Worm (Caenorhabditis elegans) whole organism, L2 larva: ENCODE results near the gene F13B6.2.
A peak's percentile ranks its signal among the peaks of the same experiment; 100 is the strongest.

Source experiments
- C34F6.9 ChIP-seq: fragments of 150-350 bp; optimal IDR thresholded peaks from 2 replicates; lab custom pipeline; 2014; ENCODE audit warnings: missing biosample characterization, missing genetic modification characterization
- F13H6.1 ChIP-seq: sonication (generic microtip); optimal IDR thresholded peaks from 2 replicates; lab custom pipeline; 2016; ENCODE audit warnings: missing genetic modification characterization, missing compliant biosample characterization
- Y55F3AM.14 ChIP-seq: fragments of 200-800 bp; sonication (Bioruptor generic); optimal IDR thresholded peaks from 2 replicates; lab custom pipeline; 2018; ENCODE audit warnings: mild to moderate bottlenecking, missing genetic modification characterization, missing compliant biosample characterization
- ZK546.5 ChIP-seq: sonication (generic microtip); optimal IDR thresholded peaks from 2 replicates; lab custom pipeline; 2017; ENCODE audit warnings: missing biosample characterization, missing genetic modification characterization
- alr-1 ChIP-seq: fragments of 150-350 bp; optimal IDR thresholded peaks from 2 replicates; lab custom pipeline; 2014; ENCODE audit warnings: missing biosample characterization, missing genetic modification characterization
- aly-2 ChIP-seq: fragments of 150-350 bp; optimal IDR thresholded peaks from 2 replicates; lab custom pipeline; 2014; ENCODE audit warnings: missing biosample characterization, missing genetic modification characterization
- ama-1 ChIP-seq: fragments of 150-350 bp; optimal IDR thresholded peaks from 2 replicates; lab custom pipeline; 2018; ENCODE audit warnings: inconsistent platforms
- blmp-1 ChIP-seq: sonication (generic microtip); optimal IDR thresholded peaks from 2 replicates; lab custom pipeline; 2017; ENCODE audit warnings: missing genetic modification characterization, mild to moderate bottlenecking, missing compliant biosample characterization, antibody characterized with exemption, moderate library complexity; ENCODE audit not compliant: insufficient read depth
- ceh-16 ChIP-seq: fragments of 150-350 bp; optimal IDR thresholded peaks from 2 replicates; lab custom pipeline; 2014; ENCODE audit warnings: missing biosample characterization, missing genetic modification characterization
- ceh-82 ChIP-seq: fragments of 150-350 bp; optimal IDR thresholded peaks from 2 replicates; lab custom pipeline; 2014; ENCODE audit warnings: missing biosample characterization, missing genetic modification characterization
- crh-2 ChIP-seq: sonication (generic microtip); optimal IDR thresholded peaks from 2 replicates; lab custom pipeline; 2017; ENCODE audit warnings: missing biosample characterization, missing genetic modification characterization
- dmd-4 ChIP-seq: sonication (generic microtip); optimal IDR thresholded peaks from 2 replicates; lab custom pipeline; 2017; ENCODE audit warnings: missing biosample characterization, missing genetic modification characterization
- egl-27 ChIP-seq: sonication (generic microtip); optimal IDR thresholded peaks from 3 replicates; lab custom pipeline; 2017; ENCODE audit warnings: missing biosample characterization, missing genetic modification reagents, missing genetic modification characterization
- elt-3 ChIP-seq: sonication (generic microtip); optimal IDR thresholded peaks from 2 replicates; lab custom pipeline; 2017; ENCODE audit warnings: missing biosample characterization, missing genetic modification characterization
- fos-1 ChIP-seq: fragments of 150-350 bp; optimal IDR thresholded peaks from 2 replicates; lab custom pipeline; 2014; ENCODE audit warnings: missing biosample characterization, missing genetic modification characterization
- gmeb-1 ChIP-seq: fragments of 150-350 bp; optimal IDR thresholded peaks from 2 replicates; lab custom pipeline; 2014; ENCODE audit warnings: missing biosample characterization, missing genetic modification characterization
- lin-11 ChIP-seq: fragments of 150-350 bp; sonication (generic microtip); optimal IDR thresholded peaks from 2 replicates; lab custom pipeline; 2014; ENCODE audit warnings: missing biosample characterization, missing genetic modification characterization, inconsistent platforms, mixed read lengths
- lin-13 ChIP-seq: fragments of 150-350 bp; optimal IDR thresholded peaks from 2 replicates; lab custom pipeline; 2014; ENCODE audit warnings: missing biosample characterization, missing genetic modification reagents, missing genetic modification characterization
- lin-39 ChIP-seq: fragments of 150-350 bp; optimal IDR thresholded peaks from 2 replicates; lab custom pipeline; 2014; ENCODE audit warnings: missing biosample characterization, missing genetic modification reagents, missing genetic modification characterization
- lsy-2 ChIP-seq, 2 experiments: fragments of 150-350 bp in 1 of 2; sonication (generic microtip) in 1 of 2; optimal IDR thresholded peaks; 2 replicates each; lab custom pipeline; 2014 to 2017; ENCODE audit warnings: missing biosample characterization in 2 of 2, missing genetic modification characterization in 2 of 2
- mab-5 ChIP-seq: fragments of 150-350 bp; optimal IDR thresholded peaks from 2 replicates; lab custom pipeline; 2014; ENCODE audit warnings: missing biosample characterization, missing genetic modification characterization
- mdl-1 ChIP-seq, 2 experiments: fragments of 150-350 bp in 1 of 2; sonication (generic microtip) in 1 of 2; optimal IDR thresholded peaks; 2 replicates each; lab custom pipeline; 2017; ENCODE audit warnings: missing biosample characterization in 2 of 2, missing genetic modification characterization in 2 of 2
- nhr-10 ChIP-seq: sonication (generic microtip); optimal IDR thresholded peaks from 2 replicates; lab custom pipeline; 2017; ENCODE audit warnings: missing biosample characterization, missing genetic modification characterization
- nhr-11 ChIP-seq: fragments of 150-350 bp; optimal IDR thresholded peaks from 2 replicates; lab custom pipeline; 2014; ENCODE audit warnings: missing biosample characterization, missing genetic modification characterization
- nhr-12 ChIP-seq: fragments of 150-350 bp; optimal IDR thresholded peaks from 2 replicates; lab custom pipeline; 2014; ENCODE audit warnings: missing biosample characterization, missing genetic modification characterization
- nhr-129 ChIP-seq: fragments of 150-350 bp; optimal IDR thresholded peaks from 2 replicates; lab custom pipeline; 2014; ENCODE audit warnings: missing biosample characterization, missing genetic modification characterization
- nhr-21 ChIP-seq: fragments of 150-350 bp; optimal IDR thresholded peaks from 2 replicates; lab custom pipeline; 2014; ENCODE audit warnings: missing biosample characterization, missing genetic modification characterization
- nhr-23 ChIP-seq: fragments of 150-350 bp; optimal IDR thresholded peaks from 2 replicates; lab custom pipeline; 2014; ENCODE audit warnings: missing biosample characterization, missing genetic modification reagents, missing genetic modification characterization
- nhr-237 ChIP-seq: fragments of 150-350 bp; optimal IDR thresholded peaks from 2 replicates; lab custom pipeline; 2014; ENCODE audit warnings: missing biosample characterization, missing genetic modification characterization
- nhr-25 ChIP-seq: fragments of 150-350 bp; sonication (generic microtip); optimal IDR thresholded peaks from 3 replicates; lab custom pipeline; 2014; ENCODE audit warnings: missing biosample characterization, missing genetic modification characterization
- nhr-6 ChIP-seq: fragments of 150-350 bp; optimal IDR thresholded peaks from 2 replicates; lab custom pipeline; 2014; ENCODE audit warnings: missing biosample characterization, missing genetic modification characterization
- peb-1 ChIP-seq: fragments of 150-350 bp; optimal IDR thresholded peaks from 2 replicates; lab custom pipeline; 2014; ENCODE audit warnings: missing biosample characterization, missing genetic modification characterization
- sem-4 ChIP-seq: fragments of 150-350 bp; optimal IDR thresholded peaks from 2 replicates; lab custom pipeline; 2014; ENCODE audit warnings: missing biosample characterization, missing genetic modification reagents, missing genetic modification characterization
- skn-1 ChIP-seq: sonication (generic microtip); optimal IDR thresholded peaks from 2 replicates; lab custom pipeline; 2017; ENCODE audit warnings: missing biosample characterization, missing genetic modification characterization
- sma-3 ChIP-seq: sonication (generic microtip); optimal IDR thresholded peaks from 2 replicates; lab custom pipeline; 2016; ENCODE audit warnings: missing genetic modification reagents, missing genetic modification characterization, missing compliant biosample characterization
- sma-9 ChIP-seq, 2 experiments: fragments of 150-350 bp in 1 of 2; sonication (generic microtip) in 1 of 2; optimal IDR thresholded peaks; 2 replicates each; lab custom pipeline; 2014 to 2016; ENCODE audit warnings: missing genetic modification characterization in 2 of 2, mild to moderate bottlenecking in 1 of 2, missing biosample characterization in 1 of 2, missing compliant biosample characterization in 1 of 2, missing genetic modification reagents in 1 of 2, moderate library complexity in 1 of 2
- snpc-4 ChIP-seq: fragments of 150-350 bp; optimal IDR thresholded peaks from 2 replicates; lab custom pipeline; 2014; ENCODE audit warnings: missing biosample characterization, missing genetic modification characterization
- unc-55 ChIP-seq: fragments of 150-350 bp; sonication (generic microtip); optimal IDR thresholded peaks from 3 replicates; lab custom pipeline; 2014; ENCODE audit warnings: missing biosample characterization, missing genetic modification reagents, missing genetic modification characterization
- unc-62 ChIP-seq: fragments of 150-350 bp; optimal IDR thresholded peaks from 2 replicates; lab custom pipeline; 2014; ENCODE audit warnings: missing biosample characterization, missing genetic modification reagents, missing genetic modification characterization
- zag-1 ChIP-seq: fragments of 150-350 bp; optimal IDR thresholded peaks from 2 replicates; lab custom pipeline; 2014; ENCODE audit warnings: missing biosample characterization, missing genetic modification characterization
- ztf-11 ChIP-seq: sonication (generic microtip); optimal IDR thresholded peaks from 2 replicates; lab custom pipeline; 2017; ENCODE audit warnings: missing biosample characterization, missing genetic modification characterization
- ztf-4 ChIP-seq: fragments of 150-350 bp; optimal IDR thresholded peaks from 2 replicates; lab custom pipeline; 2014; ENCODE audit warnings: missing biosample characterization, missing genetic modification characterization

The F13B6.2 gene

ce11 chrIV:7460225-7460624 is at the start of gene F13B6.2:
Gene F13B6.2, minus strand, starts transcription at chrIV:7460325.
- TF ChIP-seq fos-1 (tag; lab: Kevin White, UChicago) (peak; percentile 34), dmd-4 (tag; lab: Kevin White, UChicago) (no peak)

- TF ChIP-seq mab-5 (tag; lab: Kevin White, UChicago): no peak
- TF ChIP-seq nhr-12 (tag; lab: Kevin White, UChicago): no peak
- peak in 1 of 2 experiments; percentile 87 for TF ChIP-seq lsy-2 (tag; optimal IDR thresholded peaks at IDR 0.05; lab: Kevin White, UChicago)
Observed at ce11 chrIV:7508850-7509249, 48.7 kb upstream of the F13B6.2 start.

ce11 chrIV:7507841-7508509 is 47.9 kb upstream of the F13B6.2 start, which contains the start of the genes vdac-1 and R05G6.5:
Gene vdac-1, minus strand, starts transcription at chrIV:7507891.
Gene R05G6.5, plus strand, starts transcription at chrIV:7508367.
- TF ChIP-seq aly-2 (tag; lab: Kevin White, UChicago) (no peak), egl-27 (tag; lab: Kevin White, UChicago) (peak; percentile 42), blmp-1 (tag; lab: Kevin White, UChicago) (peak; percentile 57), ceh-82 (tag; lab: Kevin White, UChicago) (no peak), sma-9 (GFP tag; optimal IDR thresholded peaks at IDR 0.05; lab: Kevin White, UChicago) (peak; percentile 59), sma-9 (tag; optimal IDR thresholded peaks at IDR 0.05; lab: Kevin White, UChicago) (no peak), crh-2 (peak; percentile 92), nhr-10 (no peak), ztf-4 (peak; percentile 51), F13H6.1 (tag; lab: Kevin White, UChicago) (peak; percentile 81), unc-62 (GFP tag; lab: Kevin White, UChicago) (no peak), lsy-2 (tag; optimal IDR thresholded peaks at IDR 0.05; lab: Kevin White, UChicago) (peak; percentile 49 to 86), peb-1 (tag; lab: Kevin White, UChicago) (no peak), nhr-11 (no peak), zag-1 (peak; percentile 70), ZK546.5 (tag; lab: Kevin White, UChicago) (no peak), nhr-129 (tag; lab: Kevin White, UChicago) (peak; percentile 87), Y55F3AM.14 (GFP tag; lab: Kevin White, UChicago) (no peak), sem-4 (tag; lab: Kevin White, UChicago) (peak; percentile 42), ama-1 (peak; percentile 80), elt-3 (tag; lab: Kevin White, UChicago) (no peak), nhr-6 (tag; lab: Kevin White, UChicago) (peak; percentile 25), sma-3 (GFP tag; lab: Kevin White, UChicago) (peak; percentile 86), ceh-16 (tag; lab: Kevin White, UChicago) (peak; percentile 27), alr-1 (no peak), lin-11 (tag; lab: Kevin White, UChicago) (peak; percentile 57), unc-55 (GFP tag; lab: Kevin White, UChicago) (peak; percentile 85), nhr-25 (tag; lab: Kevin White, UChicago) (peak; percentile 77), gmeb-1 (tag; lab: Kevin White, UChicago) (peak; percentile 89), nhr-21 (tag; lab: Kevin White, UChicago) (peak; percentile 74), snpc-4 (peak; percentile 44), ztf-11 (tag; lab: Kevin White, UChicago) (no peak), mdl-1 (tag; optimal IDR thresholded peaks at IDR 0.05; lab: Kevin White, UChicago) (peak; percentile 16 to 61), fos-1 (tag; lab: Kevin White, UChicago) (peak; percentile 88), lin-13 (peak; percentile 80), C34F6.9 (peak; percentile 77)

- no peak for TF ChIP-seq nhr-23 (tag; lab: Kevin White, UChicago)
- TF ChIP-seq nhr-129 (tag; lab: Kevin White, UChicago): peak; percentile 99
- no peak for TF ChIP-seq blmp-1 (tag; lab: Kevin White, UChicago)
- TF ChIP-seq sem-4 (tag; lab: Kevin White, UChicago): peak; percentile 22
- peak; percentile 24 for TF ChIP-seq C34F6.9
- TF ChIP-seq crh-2: peak; percentile 29
- TF ChIP-seq fos-1 (tag; lab: Kevin White, UChicago): no peak
- TF ChIP-seq ama-1: peak; percentile 35
- peak; percentile 65 for TF ChIP-seq nhr-21 (tag; lab: Kevin White, UChicago)
- TF ChIP-seq F13H6.1 (tag; lab: Kevin White, UChicago): peak; percentile 35
- no peak for TF ChIP-seq skn-1
- TF ChIP-seq elt-3 (tag; lab: Kevin White, UChicago): no peak
- no peak for TF ChIP-seq egl-27 (tag; lab: Kevin White, UChicago)
- TF ChIP-seq lin-11 (tag; lab: Kevin White, UChicago): no peak
- no peak for TF ChIP-seq lin-39
- TF ChIP-seq sma-3 (GFP tag; lab: Kevin White, UChicago): peak; percentile 28
- peak; percentile 62 for TF ChIP-seq sma-9 (GFP tag; optimal IDR thresholded peaks at IDR 0.05; lab: Kevin White, UChicago)
- TF ChIP-seq sma-9 (tag; optimal IDR thresholded peaks at IDR 0.05; lab: Kevin White, UChicago): no peak
- TF ChIP-seq dmd-4 (tag; lab: Kevin White, UChicago): no peak
- no peak for TF ChIP-seq nhr-10
- TF ChIP-seq nhr-237 (tag; lab: Kevin White, UChicago): no peak
- no peak for TF ChIP-seq ceh-16 (tag; lab: Kevin White, UChicago)
- TF ChIP-seq nhr-11: no peak
- peak; percentile 56 for TF ChIP-seq gmeb-1 (tag; lab: Kevin White, UChicago)
- TF ChIP-seq zag-1: no peak
- TF ChIP-seq ztf-11 (tag; lab: Kevin White, UChicago): no peak
- no peak for TF ChIP-seq unc-62 (GFP tag; lab: Kevin White, UChicago)
- TF ChIP-seq peb-1 (tag; lab: Kevin White, UChicago): no peak
- TF ChIP-seq Y55F3AM.14 (GFP tag; lab: Kevin White, UChicago): no peak
- TF ChIP-seq ZK546.5 (tag; lab: Kevin White, UChicago): no peak
- no peak for TF ChIP-seq ceh-82 (tag; lab: Kevin White, UChicago)
Observed at ce11 chrIV:7507305-7507704, 47.2 kb upstream of the F13B6.2 start.
